Worm (Caenorhabditis elegans) whole organism, mixed stage, embryonic: ENCODE data around the gene F41E6.7.

Source experiments
- M03D4.4 ChIP-seq: sonication (generic microtip); optimal IDR thresholded peaks from 2 replicates; lab custom pipeline; 2017; ENCODE audit warnings: mild to moderate bottlenecking, missing genetic modification characterization, missing compliant biosample characterization
- bed-3 ChIP-seq: fragments of 200-800 bp; sonication (Bioruptor generic); optimal IDR thresholded peaks from 3 replicates; lab custom pipeline; 2018; ENCODE audit warnings: mild to moderate bottlenecking, missing genetic modification characterization, moderate library complexity, missing compliant biosample characterization
- blmp-1 ChIP-seq: fragments of 150-350 bp; optimal IDR thresholded peaks from 2 replicates; lab custom pipeline; 2014; ENCODE audit warnings: missing biosample characterization, missing genetic modification characterization
- ceh-39 ChIP-seq: fragments of 150-350 bp; optimal IDR thresholded peaks from 2 replicates; lab custom pipeline; 2014; ENCODE audit warnings: missing biosample characterization, missing genetic modification characterization
- ceh-43 ChIP-seq: fragments of 200-800 bp; sonication (Bioruptor generic); optimal IDR thresholded peaks from 2 replicates; lab custom pipeline; 2018; ENCODE audit warnings: mild to moderate bottlenecking, missing genetic modification characterization, moderate library complexity, missing compliant biosample characterization
- ceh-83 ChIP-seq: fragments of 200-800 bp; sonication (Bioruptor generic); optimal IDR thresholded peaks from 2 replicates; lab custom pipeline; 2018; ENCODE audit warnings: mild to moderate bottlenecking, missing genetic modification characterization, missing compliant biosample characterization
- ces-1 ChIP-seq: fragments of 150-350 bp; optimal IDR thresholded peaks from 2 replicates; lab custom pipeline; 2014; ENCODE audit warnings: missing biosample characterization, missing genetic modification reagents, missing genetic modification characterization
- cnd-1 ChIP-seq: fragments of 200-800 bp; sonication (Bioruptor generic); optimal IDR thresholded peaks from 2 replicates; lab custom pipeline; 2018; ENCODE audit warnings: mild to moderate bottlenecking, missing genetic modification characterization, missing compliant biosample characterization
- drap-1 ChIP-seq: fragments of 200-800 bp; sonication (Bioruptor generic); optimal IDR thresholded peaks from 3 replicates; lab custom pipeline; 2018; ENCODE audit warnings: mild to moderate bottlenecking, missing genetic modification characterization, missing compliant biosample characterization
- elt-1 ChIP-seq: sonication (generic microtip); optimal IDR thresholded peaks from 2 replicates; lab custom pipeline; 2017; ENCODE audit warnings: missing genetic modification characterization, mild to moderate bottlenecking, missing compliant biosample characterization, antibody characterized with exemption, moderate library complexity, borderline replicate concordance; ENCODE audit not compliant: insufficient read depth
- elt-3 ChIP-seq: fragments of 150-350 bp; optimal IDR thresholded peaks from 2 replicates; lab custom pipeline; 2014; ENCODE audit warnings: missing biosample characterization, missing genetic modification characterization
- flh-1 ChIP-seq: fragments of 200-800 bp; sonication (Bioruptor generic); optimal IDR thresholded peaks from 2 replicates; lab custom pipeline; 2018; ENCODE audit warnings: mild to moderate bottlenecking, missing genetic modification characterization, moderate library complexity, missing compliant biosample characterization
- ham-2 ChIP-seq: fragments of 200-800 bp; sonication (Bioruptor generic); optimal IDR thresholded peaks from 2 replicates; lab custom pipeline; 2018; ENCODE audit warnings: mild to moderate bottlenecking, missing genetic modification characterization, missing compliant biosample characterization
- hlh-1 ChIP-seq: fragments of 150-350 bp; optimal IDR thresholded peaks from 2 replicates; lab custom pipeline; 2014; ENCODE audit warnings: missing biosample characterization, missing genetic modification reagents, missing genetic modification characterization
- lin-13 ChIP-seq: fragments of 150-350 bp; optimal IDR thresholded peaks from 2 replicates; lab custom pipeline; 2014; ENCODE audit warnings: missing biosample characterization, missing genetic modification characterization
- lin-32 ChIP-seq: fragments of 200-800 bp; sonication (Bioruptor generic); optimal IDR thresholded peaks from 2 replicates; lab custom pipeline; 2018; ENCODE audit warnings: mild to moderate bottlenecking, missing genetic modification characterization, missing compliant biosample characterization
- lsy-2 ChIP-seq: fragments of 150-350 bp; optimal IDR thresholded peaks from 2 replicates; lab custom pipeline; 2014; ENCODE audit warnings: missing biosample characterization, missing genetic modification characterization
- mab-5 ChIP-seq: fragments of 150-350 bp; optimal IDR thresholded peaks from 2 replicates; lab custom pipeline; 2014; ENCODE audit warnings: missing biosample characterization, missing genetic modification characterization
- mep-1 ChIP-seq: fragments of 150-350 bp; optimal IDR thresholded peaks from 2 replicates; lab custom pipeline; 2017; ENCODE audit warnings: missing biosample characterization, missing genetic modification reagents, missing genetic modification characterization, inconsistent platforms
- mls-2 ChIP-seq: sonication (generic microtip); optimal IDR thresholded peaks from 2 replicates; lab custom pipeline; 2016; ENCODE audit warnings: mild to moderate bottlenecking, missing genetic modification characterization, moderate library complexity, missing compliant biosample characterization
- nhr-12 ChIP-seq: fragments of 150-350 bp; optimal IDR thresholded peaks from 2 replicates; lab custom pipeline; 2014; ENCODE audit warnings: missing biosample characterization, missing genetic modification characterization
- nhr-2 ChIP-seq: fragments of 150-350 bp; optimal IDR thresholded peaks from 2 replicates; lab custom pipeline; 2014; ENCODE audit warnings: missing biosample characterization, missing genetic modification characterization
- nhr-237 ChIP-seq: fragments of 150-350 bp; optimal IDR thresholded peaks from 2 replicates; lab custom pipeline; 2014; ENCODE audit warnings: missing biosample characterization, missing genetic modification characterization
- nhr-28 ChIP-seq: fragments of 150-350 bp; optimal IDR thresholded peaks from 2 replicates; lab custom pipeline; 2014; ENCODE audit warnings: missing biosample characterization, missing genetic modification characterization
- nhr-76 ChIP-seq: sonication (generic microtip); optimal IDR thresholded peaks from 2 replicates; lab custom pipeline; 2017; ENCODE audit warnings: missing biosample characterization, missing genetic modification characterization
- pha-4 ChIP-seq: fragments of 150-350 bp; optimal IDR thresholded peaks from 2 replicates; lab custom pipeline; 2018; ENCODE audit warnings: missing biosample characterization, missing genetic modification reagents, missing genetic modification characterization
- sem-2 ChIP-seq: fragments of 200-800 bp; sonication (Bioruptor generic); optimal IDR thresholded peaks from 2 replicates; lab custom pipeline; 2018; ENCODE audit warnings: mild to moderate bottlenecking, missing genetic modification characterization, missing compliant biosample characterization
- snpc-4 ChIP-seq: fragments of 150-350 bp; optimal IDR thresholded peaks from 2 replicates; lab custom pipeline; 2014; ENCODE audit warnings: missing biosample characterization, missing genetic modification characterization
- sptf-1 ChIP-seq: sonication (generic microtip); optimal IDR thresholded peaks from 2 replicates; lab custom pipeline; 2017; ENCODE audit warnings: mild to moderate bottlenecking, missing genetic modification characterization, moderate library complexity, missing compliant biosample characterization
- tbx-8 ChIP-seq: fragments of 200-800 bp; sonication (Bioruptor generic); optimal IDR thresholded peaks from 2 replicates; lab custom pipeline; 2018; ENCODE audit warnings: mild to moderate bottlenecking, missing genetic modification characterization, moderate library complexity, missing compliant biosample characterization
- unc-120 ChIP-seq: sonication (generic microtip); optimal IDR thresholded peaks from 2 replicates; lab custom pipeline; 2017; ENCODE audit warnings: missing genetic modification characterization, missing compliant biosample characterization; ENCODE audit not compliant: poor library complexity, severe bottlenecking
- unc-39 ChIP-seq: fragments of 150-350 bp; optimal IDR thresholded peaks from 2 replicates; lab custom pipeline; 2014; ENCODE audit warnings: missing biosample characterization, missing genetic modification characterization
- unc-62 ChIP-seq: fragments of 150-350 bp; optimal IDR thresholded peaks from 2 replicates; lab custom pipeline; 2014; ENCODE audit warnings: missing biosample characterization, missing genetic modification reagents, missing genetic modification characterization
- zip-8 ChIP-seq: fragments of 150-350 bp; optimal IDR thresholded peaks from 2 replicates; lab custom pipeline; 2014; ENCODE audit warnings: missing biosample characterization, missing genetic modification characterization
- ztf-11 ChIP-seq: fragments of 150-350 bp; optimal IDR thresholded peaks from 2 replicates; lab custom pipeline; 2014; ENCODE audit warnings: missing biosample characterization, missing genetic modification characterization

The F41E6.7 gene

DNA sequence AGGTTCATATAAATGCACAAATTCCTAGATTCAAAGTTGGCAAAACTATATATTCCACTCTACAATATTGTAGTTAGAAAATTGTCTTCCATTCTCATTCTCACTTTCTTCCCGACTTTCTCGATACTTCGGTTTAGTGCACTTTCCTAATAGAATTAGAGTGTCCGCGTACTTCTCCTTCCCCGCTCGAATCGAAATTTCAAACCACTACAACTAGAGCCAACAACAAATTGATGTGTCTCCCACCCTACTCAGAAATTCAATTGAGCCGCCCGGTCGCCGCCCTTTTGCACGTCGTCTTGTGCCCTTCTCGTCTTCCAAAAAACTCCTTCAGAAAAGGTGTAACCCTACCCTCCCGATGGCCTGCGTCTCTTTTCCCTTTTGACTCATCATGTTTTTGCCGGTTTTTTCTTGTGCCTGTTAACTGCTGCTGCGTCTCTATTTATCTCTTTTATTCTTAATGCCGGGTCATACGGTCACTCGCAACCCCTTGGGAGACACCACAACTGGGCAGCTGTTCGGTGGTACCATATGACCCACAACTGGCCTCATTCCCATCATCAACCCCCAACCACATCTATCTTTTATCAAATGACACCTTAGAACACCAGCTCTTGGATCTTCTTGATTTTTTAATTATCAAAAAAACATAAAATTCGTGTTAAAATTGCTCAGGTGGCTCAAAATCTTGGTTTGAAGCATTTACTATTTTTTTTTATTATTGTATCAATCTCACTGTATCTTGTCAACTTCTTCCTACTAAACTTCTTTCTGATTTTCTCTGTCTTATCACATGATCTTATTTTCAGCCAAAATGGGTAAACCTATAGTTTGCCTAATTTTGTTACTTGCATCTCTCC is 4.8 kb downstream of the F41E6.7 start, which contains the start of gene tag-196:
Gene tag-196 (plus strand): TSS at position 810 of the 860 bp plus-strand sequence.
- TF ChIP-seq lin-13 (tag; lab: Kevin White, UChicago) (no peak), nhr-76 (tag; lab: Kevin White, UChicago) (no peak), nhr-28 (tag; lab: Kevin White, UChicago) (no peak), ceh-43 (GFP tag; lab: Kevin White, UChicago) (no peak), zip-8 (no peak), flh-1 (GFP tag; lab: Kevin White, UChicago) (no peak), unc-62 (peak; percentile 11), nhr-2 (tag; lab: Kevin White, UChicago) (peak; percentile 11), elt-3 (tag; lab: Kevin White, UChicago) (no peak), ham-2 (GFP tag; lab: Kevin White, UChicago) (no peak), M03D4.4 (tag; lab: Kevin White, UChicago) (no peak), ztf-11 (tag; lab: Kevin White, UChicago) (no peak), drap-1 (GFP tag; lab: Kevin White, UChicago) (no peak), snpc-4 (no peak), ceh-83 (GFP tag; lab: Kevin White, UChicago) (no peak), mab-5 (tag; lab: Kevin White, UChicago) (no peak), mls-2 (tag; lab: Kevin White, UChicago) (no peak), elt-1 (tag; lab: Kevin White, UChicago) (no peak), tbx-8 (no peak), mep-1 (tag; lab: Kevin White, UChicago) (no peak), lsy-2 (tag; lab: Kevin White, UChicago) (no peak), unc-39 (tag; lab: Kevin White, UChicago) (no peak), nhr-12 (tag; lab: Kevin White, UChicago) (no peak), lin-32 (GFP tag; lab: Kevin White, UChicago) (no peak), sem-2 (no peak), cnd-1 (tag; lab: Kevin White, UChicago) (peak; percentile 10), hlh-1 (tag; lab: Kevin White, UChicago) (peak; percentile 94), bed-3 (GFP tag; lab: Kevin White, UChicago) (no peak), ceh-39 (tag; lab: Kevin White, UChicago) (no peak), sptf-1 (tag; lab: Kevin White, UChicago) (no peak), nhr-237 (no peak), ces-1 (GFP tag; lab: Kevin White, UChicago) (peak; percentile 95), blmp-1 (tag; lab: Kevin White, UChicago) (no peak), pha-4 (no peak), unc-120 (tag; lab: Kevin White, UChicago) (peak; percentile 20)
- TF ChIP-seq, all 35 proteins: peak for 6

DNA sequence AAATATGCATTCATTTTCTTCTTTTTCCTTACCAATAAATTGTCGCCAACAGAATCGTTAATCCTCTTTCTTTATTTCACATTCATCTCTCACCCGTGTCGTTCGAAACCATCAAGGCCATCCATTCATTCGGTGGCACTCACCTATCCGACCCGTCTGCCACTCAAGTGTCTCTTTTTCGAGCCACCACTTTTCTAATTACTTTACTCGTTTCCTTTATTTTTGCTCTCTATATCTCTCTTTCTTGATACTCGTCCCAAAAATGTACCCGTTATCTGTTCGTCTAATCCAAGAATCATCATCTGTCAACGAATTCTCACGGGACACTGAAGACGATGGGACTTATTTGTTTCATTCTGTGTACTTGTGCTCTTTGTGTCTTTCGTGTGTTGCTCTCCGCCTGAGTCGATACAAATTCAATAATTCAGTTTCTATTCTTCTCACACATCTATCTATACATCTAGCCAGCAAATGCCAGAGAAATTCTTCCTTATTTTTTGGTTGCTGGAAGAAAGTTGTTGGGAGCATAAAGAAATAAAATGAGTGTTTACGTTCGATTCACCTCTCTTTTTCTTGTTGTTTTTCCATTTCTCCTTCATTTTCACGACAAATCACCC is 6.3 kb downstream of the F41E6.7 start:
- TF ChIP-seq M03D4.4 (tag; lab: Kevin White, UChicago) (no peak), unc-62 (peak; percentile 59), ces-1 (GFP tag; lab: Kevin White, UChicago) (peak; percentile 86)
- TF ChIP-seq, all 35 proteins: peak for 2

DNA sequence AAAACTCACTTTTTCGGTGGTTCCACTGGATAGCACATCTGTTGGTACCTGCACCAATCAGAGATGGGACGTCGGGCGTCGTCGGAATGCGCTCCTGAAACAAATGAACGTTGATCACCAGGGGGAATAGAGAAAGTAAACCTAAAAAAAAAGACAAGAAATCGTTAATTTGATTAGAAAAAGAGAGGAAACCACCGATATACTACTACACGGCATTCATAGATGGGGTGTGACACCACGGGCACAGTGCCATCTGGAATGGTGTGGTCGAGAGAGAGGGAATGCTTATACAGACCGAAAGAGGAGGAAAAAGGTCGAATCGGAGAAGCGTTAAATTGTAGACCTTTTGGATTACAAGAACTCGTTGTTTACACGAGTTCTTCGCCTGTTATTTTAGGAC is 11.0 kb downstream of the F41E6.7 start, which contains the start of gene C10B5.3:
Gene C10B5.3 (minus strand): TSS at position 101 of the 400 bp plus-strand sequence.
- TF ChIP-seq lin-13 (tag; lab: Kevin White, UChicago) (no peak), pha-4 (no peak), snpc-4 (no peak), blmp-1 (tag; lab: Kevin White, UChicago) (no peak), ceh-39 (tag; lab: Kevin White, UChicago) (no peak), M03D4.4 (tag; lab: Kevin White, UChicago) (no peak), nhr-2 (tag; lab: Kevin White, UChicago) (no peak), zip-8 (no peak), nhr-76 (tag; lab: Kevin White, UChicago) (no peak), mab-5 (tag; lab: Kevin White, UChicago) (no peak), cnd-1 (tag; lab: Kevin White, UChicago) (no peak)
